Fruit fly (Drosophila melanogaster) whole organism, embryonic: Measurements from ENCODE around the gene Targ1.

Experiments used
- CG10654 ChIP-seq: fragments of 200-800 bp; sonication (Bioruptor generic); optimal IDR thresholded peaks from 2 replicates; lab custom pipeline; 2016; ENCODE audit warnings: missing biosample characterization, missing genetic modification characterization
- CG11247 ChIP-seq: fragments of 200-800 bp; sonication (Bioruptor generic); IDR thresholded peaks from 2 replicates; pipeline ENCODE4 v1.3.6; 2022; ENCODE audit warnings: missing biosample characterization, missing genetic modification characterization
- CG11456 ChIP-seq: fragments of 200-800 bp; sonication (Bioruptor generic); IDR thresholded peaks from 3 replicates; pipeline ENCODE4 v1.3.6; 2022; ENCODE audit warnings: missing biosample characterization, missing genetic modification characterization
- CG11695 ChIP-seq: fragments of 200-800 bp; sonication (Bioruptor generic); IDR thresholded peaks from 3 replicates; pipeline ENCODE4 v1.3.6; 2022; ENCODE audit warnings: missing biosample characterization, missing genetic modification characterization
- CG16779 ChIP-seq: fragments of 200-800 bp; sonication (Bioruptor generic); IDR thresholded peaks from 2 replicates; pipeline ENCODE4 v1.3.6; 2022; ENCODE audit warnings: missing biosample characterization, missing genetic modification characterization
- CG18599 ChIP-seq: fragments of 200-800 bp; sonication (Bioruptor generic); optimal IDR thresholded peaks from 3 replicates; lab custom pipeline; 2017; ENCODE audit warnings: missing biosample characterization, missing genetic modification characterization, mild to moderate bottlenecking, moderate library complexity, missing genetic modification reagents
- CG3163 ChIP-seq: fragments of 200-800 bp; sonication (Bioruptor generic); optimal IDR thresholded peaks from 3 replicates; lab custom pipeline; 2016; ENCODE audit warnings: missing biosample characterization, missing genetic modification characterization
- CG32772 ChIP-seq: fragments of 200-800 bp; sonication (Bioruptor generic); IDR thresholded peaks from 2 replicates; pipeline ENCODE4 v1.3.6; 2022; ENCODE audit warnings: missing biosample characterization, missing genetic modification characterization
- CG34422 ChIP-seq: fragments of 200-800 bp; sonication (Bioruptor generic); IDR thresholded peaks from 3 replicates; pipeline ENCODE4 v1.3.6; 2022; ENCODE audit warnings: missing biosample characterization, missing genetic modification characterization
- CG42726 ChIP-seq: fragments of 200-800 bp; sonication (Bioruptor generic); IDR thresholded peaks from 2 replicates; pipeline ENCODE4 v1.3.6; 2022; ENCODE audit warnings: missing biosample characterization, missing genetic modification characterization; ENCODE audit not compliant: partially characterized antibody
- CG8290 ChIP-seq, 3 experiments: fragments of 200-800 bp; sonication (Bioruptor generic); optimal IDR thresholded peaks; 2 replicates each; lab custom pipeline; 2016 to 2019; ENCODE audit warnings: missing biosample characterization in 3 of 3, missing genetic modification characterization in 3 of 3, mild to moderate bottlenecking in 2 of 3, moderate library complexity in 1 of 3
- CG9727 ChIP-seq: fragments of 200-800 bp; sonication (Bioruptor generic); optimal IDR thresholded peaks from 3 replicates; lab custom pipeline; 2017; ENCODE audit warnings: missing biosample characterization, mild to moderate bottlenecking, missing genetic modification characterization
- Deaf1 ChIP-seq: fragments of 200-800 bp; optimal IDR thresholded peaks from 3 replicates; lab custom pipeline; 2019; ENCODE audit warnings: missing biosample characterization, mild to moderate bottlenecking, missing genetic modification characterization, moderate library complexity
- Doc3 ChIP-seq: fragments of 200-800 bp; sonication (Bioruptor generic); IDR thresholded peaks from 3 replicates; pipeline ENCODE4 v1.3.6; 2022; ENCODE audit warnings: missing biosample characterization, missing genetic modification characterization; ENCODE audit not compliant: partially characterized antibody
- Ets65A ChIP-seq: fragments of 200-800 bp; sonication (Bioruptor generic); peaks from one replicate; lab custom pipeline; 2016; ENCODE audit warnings: missing biosample characterization, missing genetic modification characterization
- Fer1 ChIP-seq: fragments of 200-800 bp; sonication (Bioruptor generic); optimal IDR thresholded peaks from 2 replicates; lab custom pipeline; 2017; ENCODE audit warnings: missing biosample characterization, mild to moderate bottlenecking, missing genetic modification characterization
- H15 ChIP-seq: fragments of 200-800 bp; sonication (Bioruptor generic); IDR thresholded peaks from 3 replicates; pipeline ENCODE4 v1.3.6; 2022; ENCODE audit warnings: missing biosample characterization, missing genetic modification characterization
- Med ChIP-seq: fragments of 200-800 bp; sonication (Bioruptor generic); peaks from one replicate; lab custom pipeline; 2016; ENCODE audit warnings: missing biosample characterization, missing genetic modification characterization, mild to moderate bottlenecking, inconsistent platforms, moderate library complexity
- Meics ChIP-seq: fragments of 200-800 bp; sonication (Bioruptor generic); optimal IDR thresholded peaks from 2 replicates; lab custom pipeline; 2017; ENCODE audit warnings: missing biosample characterization, mild to moderate bottlenecking, missing genetic modification characterization
- Mrtf ChIP-seq: fragments of 200-800 bp; sonication (Bioruptor generic); IDR thresholded peaks from 3 replicates; pipeline ENCODE4 v1.3.6; 2022; ENCODE audit warnings: missing biosample characterization, missing genetic modification characterization
- Scr ChIP-seq: fragments of 200-800 bp; sonication (Bioruptor generic); IDR thresholded peaks from 2 replicates; pipeline ENCODE4 v1.3.6; 2022; ENCODE audit warnings: missing biosample characterization, missing genetic modification characterization; ENCODE audit not compliant: partially characterized antibody
- Taf1 ChIP-seq: fragments of 200-800 bp; sonication (Bioruptor generic); IDR thresholded peaks from 2 replicates; pipeline ENCODE4 v1.3.6; 2022; ENCODE audit warnings: missing biosample characterization, missing genetic modification characterization
- abd-A ChIP-seq: fragments of 200-800 bp; sonication (Bioruptor generic); optimal IDR thresholded peaks from 3 replicates; lab custom pipeline; 2019; ENCODE audit warnings: missing biosample characterization, mild to moderate bottlenecking, missing genetic modification characterization, moderate library complexity
- btn ChIP-seq: fragments of 200-800 bp; sonication (Bioruptor generic); optimal IDR thresholded peaks from 2 replicates; lab custom pipeline; 2016; ENCODE audit warnings: missing biosample characterization, missing genetic modification characterization
- cas ChIP-seq: fragments of 200-800 bp; sonication (Bioruptor generic); IDR thresholded peaks from 2 replicates; pipeline ENCODE4 v1.3.6; 2022; ENCODE audit warnings: missing biosample characterization, missing genetic modification characterization
- cg ChIP-seq: fragments of 200-800 bp; sonication (Bioruptor generic); optimal IDR thresholded peaks from 3 replicates; lab custom pipeline; 2019; ENCODE audit warnings: missing biosample characterization, mild to moderate bottlenecking, missing genetic modification characterization, moderate library complexity
- dysf ChIP-seq: fragments of 200-800 bp; sonication (Bioruptor generic); IDR thresholded peaks from 3 replicates; pipeline ENCODE4 v1.3.6; 2022; ENCODE audit warnings: missing biosample characterization, missing genetic modification characterization
- ewg ChIP-seq: fragments of 200-800 bp; sonication (Bioruptor generic); optimal IDR thresholded peaks from 3 replicates; lab custom pipeline; 2017; ENCODE audit warnings: mild to moderate bottlenecking, missing biosample characterization, missing genetic modification reagents, missing genetic modification characterization
- gcm ChIP-seq: fragments of 200-800 bp; sonication (Bioruptor generic); optimal IDR thresholded peaks from 2 replicates; lab custom pipeline; 2019; ENCODE audit warnings: missing biosample characterization, mild to moderate bottlenecking, missing genetic modification characterization, moderate library complexity
- hbn ChIP-seq: fragments of 200-800 bp; sonication (Bioruptor generic); IDR thresholded peaks from 2 replicates; pipeline ENCODE4 v1.3.6; 2022; ENCODE audit warnings: missing biosample characterization, missing genetic modification characterization; ENCODE audit not compliant: partially characterized antibody
- jigr1 ChIP-seq: fragments of 200-800 bp; sonication (Bioruptor generic); IDR thresholded peaks from 3 replicates; pipeline ENCODE4 v1.3.6; 2022; ENCODE audit warnings: missing biosample characterization, missing genetic modification characterization
- lab ChIP-seq: fragments of 200-800 bp; sonication (Bioruptor generic); optimal IDR thresholded peaks from 3 replicates; lab custom pipeline; 2017; ENCODE audit warnings: missing biosample characterization, missing genetic modification characterization, mild to moderate bottlenecking, moderate library complexity, missing genetic modification reagents
- lov ChIP-seq, 2 experiments: fragments of 200-800 bp in 1 of 2; fragments of >200 bp in 1 of 2; sonication (Bioruptor generic) in 1 of 2; IDR thresholded peaks in 1 of 2; optimal IDR thresholded peaks in 1 of 2; 2 replicates in 1 of 2; 3 replicates in 1 of 2; pipeline versions ENCODE4 v1.3.6 to Lab custom; 2017 to 2022; ENCODE audit warnings: missing biosample characterization in 1 of 2, missing genetic modification characterization in 1 of 2
- mld ChIP-seq: fragments of 200-800 bp; sonication (Bioruptor generic); IDR thresholded peaks from 3 replicates; pipeline ENCODE4 v1.3.6; 2022; ENCODE audit warnings: missing biosample characterization, missing genetic modification characterization; ENCODE audit not compliant: partially characterized antibody
- pita ChIP-seq: fragments of 200-800 bp; sonication (Bioruptor generic); optimal IDR thresholded peaks from 2 replicates; lab custom pipeline; 2017; ENCODE audit warnings: missing biosample characterization, mild to moderate bottlenecking, missing genetic modification characterization
- ranshi ChIP-seq: fragments of 200-800 bp; sonication (Bioruptor generic); IDR thresholded peaks from 2 replicates; pipeline ENCODE4 v1.3.6; 2022; ENCODE audit warnings: missing biosample characterization, missing genetic modification characterization
- repo ChIP-seq: fragments of 200-800 bp; sonication (Bioruptor generic); optimal IDR thresholded peaks from 2 replicates; lab custom pipeline; 2016; ENCODE audit warnings: missing biosample characterization, missing genetic modification characterization
- scrt ChIP-seq: fragments of 200-800 bp; sonication (Bioruptor generic); optimal IDR thresholded peaks from 2 replicates; lab custom pipeline; 2018; ENCODE audit warnings: missing biosample characterization, mild to moderate bottlenecking, missing genetic modification characterization, moderate library complexity
- seq ChIP-seq: fragments of 200-800 bp; sonication (Bioruptor generic); IDR thresholded peaks from 2 replicates; pipeline ENCODE4 v1.3.6; 2022; ENCODE audit warnings: missing biosample characterization, missing genetic modification characterization
- sima ChIP-seq: fragments of 200-800 bp; sonication (Bioruptor generic); optimal IDR thresholded peaks from 2 replicates; lab custom pipeline; 2016; ENCODE audit warnings: missing biosample characterization, missing genetic modification characterization
- sisA ChIP-seq: fragments of 200-800 bp; sonication (Bioruptor generic); IDR thresholded peaks from 2 replicates; pipeline ENCODE4 v1.3.6; 2022; ENCODE audit warnings: missing biosample characterization, missing genetic modification characterization
- slbo ChIP-seq: fragments of 200-800 bp; sonication (Bioruptor generic); IDR thresholded peaks from 2 replicates; pipeline ENCODE4 v1.3.6; 2022; ENCODE audit warnings: missing biosample characterization, missing genetic modification characterization
- sqz ChIP-seq: fragments of 200-800 bp; sonication (Bioruptor generic); optimal IDR thresholded peaks from 3 replicates; lab custom pipeline; 2018; ENCODE audit warnings: missing biosample characterization, mild to moderate bottlenecking, missing genetic modification characterization
- ttk ChIP-seq: fragments of 200-800 bp; sonication (Bioruptor generic); IDR thresholded peaks from 2 replicates; pipeline ENCODE4 v2.1.2; 2022; ENCODE audit warnings: missing biosample characterization, missing genetic modification characterization
- twi ChIP-seq: fragments of 200-800 bp; optimal IDR thresholded peaks from 2 replicates; lab custom pipeline; 2019; ENCODE audit warnings: missing biosample characterization, mild to moderate bottlenecking, missing genetic modification characterization, moderate library complexity

The Targ1 gene

DNA sequence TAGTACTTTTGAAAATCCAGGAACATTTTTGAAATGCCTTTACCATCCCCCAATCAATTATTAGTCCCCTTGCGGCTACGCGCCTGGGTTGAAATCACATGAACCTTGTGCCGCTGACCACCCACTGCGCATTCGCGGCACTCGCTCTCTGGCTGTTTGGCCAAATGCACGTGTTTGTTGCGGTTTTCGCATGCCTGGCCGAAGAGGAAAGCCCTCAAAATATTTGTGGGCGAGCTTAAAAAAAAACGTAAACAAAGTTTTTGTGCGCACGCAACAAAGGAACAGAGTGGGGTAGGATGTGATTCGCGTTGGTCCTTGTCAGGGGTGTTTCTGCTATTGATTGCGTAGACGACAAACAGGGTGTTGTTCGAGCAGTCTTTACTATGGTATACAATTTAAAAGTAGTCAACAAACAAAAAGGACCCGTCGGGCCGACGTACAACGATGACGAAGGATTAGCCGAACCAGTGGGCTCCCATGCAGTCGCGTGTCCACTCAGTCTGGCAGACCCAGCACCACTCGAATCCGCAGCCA, 8.2 kb downstream of the Targ1 start (continued):
- TF ChIP-seq ewg (GFP tag; lab: Kevin White, UChicago), result peak; percentile 86
- 0 out of 2 replicates have a peak, but pooled peaks have one; percentile 22 for TF ChIP-seq seq (GFP tag; lab: Robert Waterston, UW)
- peak; percentile 10 for TF ChIP-seq abd-A (tag; lab: Kevin White, UChicago)
- peak; percentile 46 for TF ChIP-seq Med (GFP tag; lab: Kevin White, UChicago)

DNA sequence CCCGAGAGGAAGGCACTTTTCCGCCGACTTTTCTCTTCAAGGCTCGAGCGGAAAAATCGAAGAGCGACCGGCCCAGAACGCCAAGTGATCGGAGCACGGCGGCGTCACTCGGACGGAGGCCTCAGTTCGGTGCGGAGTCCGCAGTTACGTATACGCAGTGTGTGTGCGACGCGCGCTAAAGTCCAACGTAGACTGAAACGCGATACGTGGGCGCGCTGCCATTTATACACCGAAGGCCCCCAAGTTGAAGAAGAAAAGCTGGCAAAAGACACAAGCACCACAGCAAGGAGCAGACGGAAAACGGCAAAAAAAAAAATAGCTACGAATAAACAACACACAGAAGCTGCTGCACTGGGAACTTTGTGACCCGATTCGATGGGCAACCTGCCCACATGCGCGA, 9.5 kb downstream of the Targ1 start, which contains the start of gene CG42337:
TSS of gene CG42337 (minus strand) at position 194 of the 400 bp plus-strand sequence.
- no peak for TF ChIP-seq hbn (GFP tag; lab: Robert Waterston, UW)
- TF ChIP-seq H15 (GFP tag; lab: Robert Waterston, UW), result no peak
- 0 out of 3 replicates have a peak, but pooled peaks have one; percentile 10 for TF ChIP-seq CG11695 (GFP tag; lab: Robert Waterston, UW)
- no peak for TF ChIP-seq CG32772 (GFP tag; lab: Robert Waterston, UW)
- TF ChIP-seq CG8290 (GFP tag; optimal IDR thresholded peaks at IDR 0.05; lab: Kevin White, UChicago), result no peak
- TF ChIP-seq CG8290 (tag; optimal IDR thresholded peaks at IDR 0.05; lab: Kevin White, UChicago), result peak in 1 of 2 experiments; percentile 7
- no peak for TF ChIP-seq Fer1 (GFP tag; lab: Kevin White, UChicago)
- peak; percentile 71 for TF ChIP-seq Med (GFP tag; lab: Kevin White, UChicago)
- peak; percentile 3 for TF ChIP-seq scrt (GFP tag; lab: Kevin White, UChicago)
- TF ChIP-seq sisA (GFP tag; lab: Robert Waterston, UW), result no peak
- TF ChIP-seq slbo (GFP tag; lab: Robert Waterston, UW), result peak; percentile 28; the same call in 1 of the 2 replicates
- no peak for TF ChIP-seq cg (GFP tag; lab: Kevin White, UChicago)
- TF ChIP-seq CG18599 (GFP tag; lab: Kevin White, UChicago), result no peak
- peak; percentile 28 for TF ChIP-seq ewg (GFP tag; lab: Kevin White, UChicago)
- no peak for TF ChIP-seq Scr (GFP tag; lab: Robert Waterston, UW)
- TF ChIP-seq cas (GFP tag; lab: Robert Waterston, UW), result no peak
- TF ChIP-seq repo (GFP tag; lab: Kevin White, UChicago), result no peak
- peak; percentile 88 for TF ChIP-seq CG16779 (GFP tag; lab: Robert Waterston, UW)
- TF ChIP-seq mld (GFP tag; lab: Robert Waterston, UW), result 0 out of 3 replicates have a peak, but pooled peaks have one; percentile 22
- TF ChIP-seq Deaf1 (tag; lab: Kevin White, UChicago), result peak; percentile 33
- TF ChIP-seq CG34422 (GFP tag; lab: Robert Waterston, UW), result 0 out of 3 replicates have a peak, but pooled peaks have one; percentile 29
- TF ChIP-seq CG42726 (GFP tag; lab: Robert Waterston, UW), result 0 out of 2 replicates have a peak, but pooled peaks have one; percentile 14
- peak; percentile 33 for TF ChIP-seq CG3163 (GFP tag; lab: Kevin White, UChicago)
- TF ChIP-seq CG11456 (GFP tag; lab: Robert Waterston, UW), result 0 out of 3 replicates have a peak, but pooled peaks have one; percentile 35
- 0 out of 3 replicates have a peak, but pooled peaks have one; percentile 37 for TF ChIP-seq Mrtf (GFP tag; lab: Robert Waterston, UW)
- no peak for TF ChIP-seq abd-A (tag; lab: Kevin White, UChicago)
- TF ChIP-seq sima (GFP tag; lab: Kevin White, UChicago), result no peak
- TF ChIP-seq gcm (GFP tag; lab: Kevin White, UChicago), result no peak

DNA sequence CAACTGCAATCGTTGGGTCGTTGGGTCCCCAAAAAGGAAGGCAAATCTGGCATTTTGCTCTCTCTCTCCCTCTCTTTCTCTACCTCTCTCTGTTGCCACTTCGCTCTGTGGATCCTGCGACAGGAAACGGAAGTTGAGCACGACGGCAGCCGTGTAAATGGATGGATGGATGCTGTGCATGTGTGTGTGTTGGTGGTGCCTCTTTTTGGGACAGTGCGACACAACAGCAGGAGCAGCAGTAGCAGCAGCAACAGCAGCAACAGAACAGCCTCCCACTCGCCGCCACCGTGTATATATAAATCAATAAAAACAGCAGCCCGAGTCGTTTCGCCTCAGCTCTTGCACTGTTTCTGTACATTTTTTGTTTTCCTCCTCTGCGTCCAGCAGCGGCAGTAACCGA, 10.7 kb downstream of the Targ1 start:
- TF ChIP-seq sqz (GFP tag; lab: Kevin White, UChicago) (no peak), ewg (GFP tag; lab: Kevin White, UChicago) (no peak), btn (GFP tag; lab: Kevin White, UChicago) (no peak), lov (optimal IDR thresholded peaks at IDR 0.05; lab: Kevin White, UChicago) (no peak), lov (GFP tag; IDR thresholded peaks at IDR 0.05; lab: Robert Waterston, UW) (no peak), ranshi (no peak), Doc3 (GFP tag; lab: Robert Waterston, UW) (no peak), dysf (GFP tag; lab: Robert Waterston, UW) (no peak), CG10654 (GFP tag; lab: Kevin White, UChicago) (no peak), lab (GFP tag; lab: Kevin White, UChicago) (peak; percentile 61), CG9727 (GFP tag; lab: Kevin White, UChicago) (no peak), Meics (peak; percentile 34), Taf1 (GFP tag; lab: Robert Waterston, UW) (no peak), CG11247 (GFP tag; lab: Robert Waterston, UW) (no peak), pita (GFP tag; lab: Kevin White, UChicago) (no peak), Ets65A (GFP tag; lab: Kevin White, UChicago) (no peak), sima (GFP tag; lab: Kevin White, UChicago) (no peak), twi (tag; lab: Kevin White, UChicago) (no peak), ttk (GFP tag; lab: Robert Waterston, UW) (no peak), jigr1 (GFP tag; lab: Robert Waterston, UW) (no peak)
